Fruit fly (Drosophila melanogaster) whole organism, embryonic: ENCODE data around the gene Fibp.
A peak's percentile ranks its signal among the peaks of the same experiment; 100 is the strongest.

Experiments
- Bteb2 ChIP-seq: fragments of 200-800 bp; sonication (Bioruptor generic); optimal IDR thresholded peaks from 2 replicates; lab custom pipeline; 2016; ENCODE audit warnings: missing biosample characterization, missing genetic modification characterization
- C15 ChIP-seq: fragments of 200-800 bp; sonication (Bioruptor generic); IDR thresholded peaks from 3 replicates; pipeline ENCODE4 v1.3.6; 2022; ENCODE audit warnings: missing biosample characterization, missing genetic modification characterization
- CG11504 ChIP-seq: fragments of 200-800 bp; sonication (Bioruptor generic); optimal IDR thresholded peaks from 3 replicates; lab custom pipeline; 2019; ENCODE audit warnings: missing biosample characterization, mild to moderate bottlenecking, missing genetic modification characterization, moderate library complexity
- CG11696 ChIP-seq: fragments of 200-800 bp; sonication (Bioruptor generic); IDR thresholded peaks from 2 replicates; pipeline ENCODE4 v1.3.6; 2022; ENCODE audit warnings: missing biosample characterization, missing genetic modification characterization
- CG12299 ChIP-seq: fragments of 200-800 bp; sonication (Bioruptor generic); optimal IDR thresholded peaks from 2 replicates; lab custom pipeline; 2018; ENCODE audit warnings: missing biosample characterization, mild to moderate bottlenecking, missing genetic modification characterization
- CG1529 ChIP-seq: fragments of 200-800 bp; sonication (Bioruptor generic); optimal IDR thresholded peaks from 3 replicates; lab custom pipeline; 2018; ENCODE audit warnings: missing biosample characterization, missing genetic modification characterization
- CG15514 ChIP-seq: fragments of 200-800 bp; sonication (Bioruptor generic); optimal IDR thresholded peaks from 3 replicates; lab custom pipeline; 2017; ENCODE audit warnings: missing biosample characterization, missing genetic modification characterization, mild to moderate bottlenecking, moderate library complexity, missing genetic modification reagents
- CG2199 ChIP-seq: fragments of 200-800 bp; sonication (Bioruptor generic); IDR thresholded peaks from 3 replicates; pipeline ENCODE4 v1.3.6; 2022; ENCODE audit warnings: missing biosample characterization, missing genetic modification characterization
- CG2875 ChIP-seq: fragments of 200-800 bp; sonication (Bioruptor generic); optimal IDR thresholded peaks from 2 replicates; lab custom pipeline; 2017; ENCODE audit warnings: missing biosample characterization, mild to moderate bottlenecking, missing genetic modification characterization, missing genetic modification reagents
- CG2889 ChIP-seq: fragments of 200-800 bp; sonication (Bioruptor generic); IDR thresholded peaks from 3 replicates; pipeline ENCODE4 v1.3.6; 2022; ENCODE audit warnings: missing biosample characterization, missing genetic modification characterization
- CG30020 ChIP-seq: fragments of 200-800 bp; optimal IDR thresholded peaks from 2 replicates; lab custom pipeline; 2019; ENCODE audit warnings: missing biosample characterization, mild to moderate bottlenecking, missing genetic modification characterization, moderate library complexity
- CG3065 ChIP-seq: fragments of 200-800 bp; sonication (Bioruptor generic); optimal IDR thresholded peaks from 2 replicates; lab custom pipeline; 2016; ENCODE audit warnings: missing biosample characterization, missing genetic modification characterization
- CG31365 ChIP-seq: fragments of 200-800 bp; sonication (Bioruptor generic); optimal IDR thresholded peaks from 2 replicates; lab custom pipeline; 2018; ENCODE audit warnings: missing biosample characterization, mild to moderate bottlenecking, missing genetic modification characterization
- CG3847 ChIP-seq: fragments of 200-800 bp; sonication (Bioruptor generic); IDR thresholded peaks from 2 replicates; pipeline ENCODE4 v1.3.6; 2022; ENCODE audit warnings: missing biosample characterization, missing genetic modification characterization
- CG4707 ChIP-seq: fragments of 200-800 bp; sonication (Bioruptor generic); optimal IDR thresholded peaks from 2 replicates; lab custom pipeline; 2018; ENCODE audit warnings: missing biosample characterization, mild to moderate bottlenecking, missing genetic modification characterization, moderate library complexity
- CG5245 ChIP-seq: fragments of 200-800 bp; sonication (Bioruptor generic); optimal IDR thresholded peaks from 3 replicates; lab custom pipeline; 2016; ENCODE audit warnings: missing biosample characterization, missing genetic modification characterization
- CG6854 ChIP-seq: fragments of 200-800 bp; sonication (Bioruptor generic); optimal IDR thresholded peaks from 3 replicates; lab custom pipeline; 2017; ENCODE audit warnings: missing biosample characterization, mild to moderate bottlenecking, missing genetic modification characterization
- CG7372 ChIP-seq: fragments of 200-800 bp; sonication (Bioruptor generic); IDR thresholded peaks from 2 replicates; pipeline ENCODE4 v1.3.6; 2022; ENCODE audit warnings: missing biosample characterization, missing genetic modification characterization
- CG7786 ChIP-seq: fragments of 200-800 bp; sonication (Bioruptor generic); optimal IDR thresholded peaks from 2 replicates; lab custom pipeline; 2016; ENCODE audit warnings: missing biosample characterization, missing genetic modification characterization
- CG8765 ChIP-seq: fragments of 200-800 bp; sonication (Bioruptor generic); IDR thresholded peaks from 2 replicates; pipeline ENCODE4 v1.3.6; 2022; ENCODE audit warnings: missing biosample characterization, missing genetic modification characterization
- CG9876 ChIP-seq: fragments of 200-800 bp; sonication (Bioruptor generic); optimal IDR thresholded peaks from 2 replicates; lab custom pipeline; 2016; ENCODE audit warnings: missing biosample characterization, missing genetic modification characterization
- Camta ChIP-seq: fragments of 200-800 bp; sonication (Bioruptor generic); optimal IDR thresholded peaks from 2 replicates; lab custom pipeline; 2016; ENCODE audit warnings: missing biosample characterization, missing genetic modification characterization
- Chrac-16 ChIP-seq: fragments of 200-800 bp; sonication (Bioruptor generic); optimal IDR thresholded peaks from 3 replicates; lab custom pipeline; 2016; ENCODE audit warnings: missing biosample characterization, missing genetic modification characterization
- Doc2 ChIP-seq: fragments of 200-800 bp; sonication (Bioruptor generic); IDR thresholded peaks from 2 replicates; pipeline ENCODE4 v1.3.6; 2022; ENCODE audit warnings: missing biosample characterization, missing genetic modification characterization
- Ets65A ChIP-seq: fragments of 200-800 bp; sonication (Bioruptor generic); peaks from one replicate; lab custom pipeline; 2016; ENCODE audit warnings: missing biosample characterization, missing genetic modification characterization
- Fer1 ChIP-seq: fragments of 200-800 bp; sonication (Bioruptor generic); optimal IDR thresholded peaks from 2 replicates; lab custom pipeline; 2017; ENCODE audit warnings: missing biosample characterization, mild to moderate bottlenecking, missing genetic modification characterization
- Hmx ChIP-seq: fragments of 200-800 bp; sonication (Bioruptor generic); optimal IDR thresholded peaks from 2 replicates; lab custom pipeline; 2016; ENCODE audit warnings: missing biosample characterization, missing genetic modification characterization
- Hr39 ChIP-seq: fragments of >200 bp; optimal IDR thresholded peaks from 2 replicates; lab custom pipeline; 2017
- Hr51 ChIP-seq, 2 experiments: fragments of 200-800 bp; sonication (Bioruptor generic); optimal IDR thresholded peaks; 2 replicates in 1 of 2; 3 replicates in 1 of 2; lab custom pipeline; 2016 to 2018; ENCODE audit warnings: missing biosample characterization in 2 of 2, missing genetic modification characterization in 2 of 2, mild to moderate bottlenecking in 1 of 2, moderate library complexity in 1 of 2
- Jarid2 ChIP-seq: fragments of 200-800 bp; sonication (Bioruptor generic); optimal IDR thresholded peaks from 3 replicates; lab custom pipeline; 2017; ENCODE audit warnings: mild to moderate bottlenecking, missing biosample characterization, missing genetic modification reagents, missing genetic modification characterization
- Kr ChIP-seq: fragments of 200-800 bp; sonication (Bioruptor generic); optimal IDR thresholded peaks from 2 replicates; lab custom pipeline; 2017; ENCODE audit warnings: missing biosample characterization, mild to moderate bottlenecking, missing genetic modification characterization
- Max ChIP-seq: fragments of 200-800 bp; sonication (Bioruptor generic); optimal IDR thresholded peaks from 2 replicates; lab custom pipeline; 2016; ENCODE audit warnings: missing biosample characterization, mild to moderate bottlenecking, missing genetic modification characterization
- Myb ChIP-seq: fragments of 200-800 bp; sonication (Bioruptor generic); optimal IDR thresholded peaks from 2 replicates; lab custom pipeline; 2016; ENCODE audit warnings: missing biosample characterization, missing genetic modification characterization
- Pdp1 ChIP-seq, 2 experiments: fragments of 200-800 bp; sonication (Bioruptor generic); optimal IDR thresholded peaks; 3 replicates each; lab custom pipeline; 2016; ENCODE audit warnings: missing biosample characterization in 2 of 2, missing genetic modification characterization in 2 of 2, mild to moderate bottlenecking in 1 of 2, moderate library complexity in 1 of 2
- Taf1 ChIP-seq: fragments of 200-800 bp; sonication (Bioruptor generic); IDR thresholded peaks from 2 replicates; pipeline ENCODE4 v1.3.6; 2022; ENCODE audit warnings: missing biosample characterization, missing genetic modification characterization
- ara ChIP-seq: fragments of 200-800 bp; sonication (Bioruptor generic); IDR thresholded peaks from 2 replicates; pipeline ENCODE4 v1.3.6; 2022; ENCODE audit warnings: missing biosample characterization, missing genetic modification characterization
- az2 ChIP-seq: fragments of 200-800 bp; sonication (Bioruptor generic); optimal IDR thresholded peaks from 3 replicates; lab custom pipeline; 2016; ENCODE audit warnings: missing biosample characterization, missing genetic modification characterization
- cg ChIP-seq: fragments of 200-800 bp; sonication (Bioruptor generic); optimal IDR thresholded peaks from 3 replicates; lab custom pipeline; 2019; ENCODE audit warnings: missing biosample characterization, mild to moderate bottlenecking, missing genetic modification characterization, moderate library complexity
- dati ChIP-seq: fragments of 200-800 bp; sonication (Bioruptor generic); IDR thresholded peaks from 2 replicates; pipeline ENCODE4 v1.3.6; 2022; ENCODE audit warnings: missing biosample characterization, missing genetic modification characterization
- gcm2 ChIP-seq: fragments of 200-800 bp; sonication (Bioruptor generic); optimal IDR thresholded peaks from 2 replicates; lab custom pipeline; 2016; ENCODE audit warnings: missing biosample characterization, missing genetic modification characterization
- gsb ChIP-seq: fragments of 200-800 bp; sonication (Bioruptor generic); IDR thresholded peaks from 2 replicates; pipeline ENCODE4 v1.3.6; 2022; ENCODE audit warnings: missing biosample characterization, missing genetic modification characterization
- insv ChIP-seq, 2 experiments: fragments of 200-800 bp; sonication (Bioruptor generic); optimal IDR thresholded peaks; 3 replicates each; lab custom pipeline; 2016 to 2018; ENCODE audit warnings: missing biosample characterization in 2 of 2, missing genetic modification characterization in 2 of 2
- lilli ChIP-seq: fragments of 200-800 bp; sonication (Bioruptor generic); optimal IDR thresholded peaks from 3 replicates; lab custom pipeline; 2016; ENCODE audit warnings: missing biosample characterization, missing genetic modification characterization
- nau ChIP-seq: fragments of 200-800 bp; sonication (Bioruptor generic); optimal IDR thresholded peaks from 3 replicates; lab custom pipeline; 2017; ENCODE audit warnings: missing biosample characterization, mild to moderate bottlenecking, missing genetic modification characterization, missing genetic modification reagents
- pan ChIP-seq, 4 experiments: fragments of >200 bp in 3 of 4; fragments of 200-800 bp in 1 of 4; sonication (Bioruptor generic) in 1 of 4; optimal IDR thresholded peaks in 3 of 4; IDR thresholded peaks in 1 of 4; 2 replicates each; pipeline versions ENCODE4 v1.3.6 to Lab custom; 2017 to 2022; ENCODE audit warnings: missing biosample characterization in 2 of 4, missing genetic modification characterization in 2 of 4, mixed read lengths in 1 of 4
- pfk ChIP-seq: fragments of 200-800 bp; sonication (Bioruptor generic); optimal IDR thresholded peaks from 2 replicates; lab custom pipeline; 2018; ENCODE audit warnings: missing biosample characterization, mild to moderate bottlenecking, missing genetic modification characterization, moderate library complexity
- run ChIP-seq: fragments of 200-800 bp; sonication (Bioruptor generic); optimal IDR thresholded peaks from 3 replicates; lab custom pipeline; 2018; ENCODE audit warnings: missing biosample characterization, mild to moderate bottlenecking, missing genetic modification characterization
- sd ChIP-seq: fragments of 200-800 bp; sonication (Bioruptor generic); optimal IDR thresholded peaks from 3 replicates; lab custom pipeline; 2018; ENCODE audit warnings: missing biosample characterization, mild to moderate bottlenecking, missing genetic modification characterization, moderate library complexity
- sr ChIP-seq: fragments of 200-800 bp; sonication (Bioruptor generic); IDR thresholded peaks from 3 replicates; pipeline ENCODE4 v1.3.6; 2022; ENCODE audit warnings: missing biosample characterization, missing genetic modification characterization
- vfl ChIP-seq: fragments of 200-800 bp; sonication (Bioruptor generic); optimal IDR thresholded peaks from 2 replicates; lab custom pipeline; 2016; ENCODE audit warnings: missing biosample characterization, missing genetic modification characterization
- zf30C ChIP-seq: fragments of 200-800 bp; sonication (Bioruptor generic); optimal IDR thresholded peaks from 3 replicates; lab custom pipeline; 2018; ENCODE audit warnings: missing biosample characterization, mild to moderate bottlenecking, missing genetic modification characterization
- zfh2 ChIP-seq: fragments of 200-800 bp; sonication (Bioruptor generic); optimal IDR thresholded peaks from 2 replicates; lab custom pipeline; 2016; ENCODE audit warnings: missing biosample characterization, missing genetic modification characterization

Fibp gene

dm6 chr3L:19861215-19861614, 43.4 kb upstream of the Fibp start (continued):
- TF ChIP-seq cg, result no peak
- TF ChIP-seq CG12299 (tag; lab: Kevin White, UChicago), result no peak
- TF ChIP-seq gcm2 (GFP tag; lab: Kevin White, UChicago), result no peak
- no peak for TF ChIP-seq Doc2
- no peak for TF ChIP-seq Camta
- TF ChIP-seq insv (GFP tag; optimal IDR thresholded peaks at IDR 0.05; lab: Kevin White, UChicago), result peak in 1 of 2 experiments; percentile 44
- peak; percentile 8 for TF ChIP-seq lilli (GFP tag; lab: Kevin White, UChicago)
- TF ChIP-seq gsb (GFP tag; lab: Robert Waterston, UW), result no peak
- TF ChIP-seq CG3847 (GFP tag; lab: Robert Waterston, UW), result no peak; the same call in 1 of the 2 replicates
- TF ChIP-seq sd, result no peak
- no peak for TF ChIP-seq CG2199 (GFP tag; lab: Robert Waterston, UW)
- peak; percentile 41 for TF ChIP-seq Myb (GFP tag; lab: Kevin White, UChicago)
- no peak for TF ChIP-seq Bteb2
- TF ChIP-seq CG4707 (GFP tag; lab: Kevin White, UChicago), result no peak
- TF ChIP-seq CG8765, result no peak
- no peak for TF ChIP-seq Hr39 (lab: Kevin White, UChicago)
- peak; percentile 62 for TF ChIP-seq Jarid2 (GFP tag; lab: Kevin White, UChicago)
- peak; percentile 35 for TF ChIP-seq pfk (GFP tag; lab: Kevin White, UChicago)
- no peak for TF ChIP-seq CG9876 (GFP tag; lab: Kevin White, UChicago)
- TF ChIP-seq CG11696 (GFP tag; lab: Robert Waterston, UW), result no peak
- peak; percentile 11 for TF ChIP-seq run (tag; lab: Kevin White, UChicago)
- no peak for TF ChIP-seq Hr51 (GFP tag; optimal IDR thresholded peaks at IDR 0.05; lab: Kevin White, UChicago)
- TF ChIP-seq Chrac-16 (GFP tag; lab: Kevin White, UChicago), result no peak
- no peak for TF ChIP-seq zf30C
- TF ChIP-seq CG5245 (GFP tag; lab: Kevin White, UChicago), result no peak
- TF ChIP-seq Max (GFP tag; lab: Kevin White, UChicago), result peak; percentile 48
- TF ChIP-seq CG2889 (GFP tag; lab: Robert Waterston, UW), result no peak
- no peak for TF ChIP-seq pan (optimal IDR thresholded peaks at IDR 0.05; lab: Kevin White, UChicago)
- no peak for TF ChIP-seq pan (GFP tag; optimal IDR thresholded peaks at IDR 0.05 in 1 of 2, IDR thresholded peaks at IDR 0.05 in 1 of 2)
- no peak for TF ChIP-seq sr (GFP tag; lab: Robert Waterston, UW)
- no peak for TF ChIP-seq CG7372
- TF ChIP-seq Hmx, result no peak
- TF ChIP-seq CG30020 (tag; lab: Kevin White, UChicago), result peak; percentile 4
- no peak for TF ChIP-seq Ets65A
- TF ChIP-seq CG15514 (GFP tag; lab: Kevin White, UChicago), result peak; percentile 77
- TF ChIP-seq C15 (GFP tag; lab: Robert Waterston, UW), result no peak
- no peak for TF ChIP-seq Taf1
- peak in 1 of 2 experiments; percentile 40 for TF ChIP-seq Pdp1 (GFP tag; optimal IDR thresholded peaks at IDR 0.05; lab: Kevin White, UChicago)
- peak; percentile 21 for TF ChIP-seq CG6854 (GFP tag; lab: Kevin White, UChicago)
- no peak for TF ChIP-seq CG2875 (GFP tag; lab: Kevin White, UChicago)
- no peak for TF ChIP-seq vfl
- no peak for TF ChIP-seq zfh2 (GFP tag; lab: Kevin White, UChicago)
- no peak for TF ChIP-seq CG11504 (tag; lab: Kevin White, UChicago)
- TF ChIP-seq ara (GFP tag; lab: Robert Waterston, UW), result no peak
- TF ChIP-seq CG3065 (GFP tag; lab: Kevin White, UChicago), result no peak
- TF ChIP-seq dati, result no peak
- TF ChIP-seq CG31365 (tag; lab: Kevin White, UChicago), result no peak
- no peak for TF ChIP-seq nau (GFP tag; lab: Kevin White, UChicago)
- TF ChIP-seq Kr, result no peak
- peak; percentile 38 for TF ChIP-seq Fer1
- TF ChIP-seq az2 (GFP tag; lab: Kevin White, UChicago), result no peak
- no peak for TF ChIP-seq CG7786
- no peak for TF ChIP-seq CG1529 (GFP tag; lab: Kevin White, UChicago)
